Worm (Caenorhabditis elegans): ENCODE measurements around the gene C17B7.14.

C17B7.14 gene

ce11 chrV:3351266-3351665 is 30.9 kb upstream of the C17B7.14 start, which contains the start of gene str-63:
TSS of gene str-63 (plus strand) at chrV:3351566.
- TF ChIP-seq scrt-1 (GFP tag; IDR thresholded peaks at IDR 0.05), result no peak
- no peak for TF ChIP-seq ceh-13 (GFP tag; optimal IDR thresholded peaks at IDR 0.05)
- TF ChIP-seq F13C5.2 (tag; optimal IDR thresholded peaks at IDR 0.05), result no peak
- no peak for TF ChIP-seq tra-4 (tag; optimal IDR thresholded peaks at IDR 0.05)
- TF ChIP-seq hmbx-1 (tag; optimal IDR thresholded peaks at IDR 0.05), result no peak
- no peak for TF ChIP-seq tbx-37 (GFP tag; conservative IDR thresholded peaks at IDR 0.05)
- TF ChIP-seq ceh-36 (tag; optimal IDR thresholded peaks at IDR 0.05), result no peak
- no peak for TF ChIP-seq aly-1 (tag; optimal IDR thresholded peaks at IDR 0.05)
- TF ChIP-seq hnd-1 (tag; optimal IDR thresholded peaks at IDR 0.05), result no peak
- TF ChIP-seq ama-1 (optimal IDR thresholded peaks at IDR 0.05), result no peak
- TF ChIP-seq sea-1 (GFP tag; conservative IDR thresholded peaks at IDR 0.05), result no peak
- no peak for TF ChIP-seq hmg-4 (GFP tag; optimal IDR thresholded peaks at IDR 0.05)
- no peak for TF ChIP-seq tbx-11 (GFP tag; IDR thresholded peaks at IDR 0.05)

- TF ChIP-seq scrt-1 (GFP tag; IDR thresholded peaks at IDR 0.05) (no peak), sea-1 (GFP tag; conservative IDR thresholded peaks at IDR 0.05) (no peak), ama-1 (optimal IDR thresholded peaks at IDR 0.05) (no peak), aly-1 (tag; optimal IDR thresholded peaks at IDR 0.05) (no peak), ets-7 (tag; optimal IDR thresholded peaks at IDR 0.05) (no peak), ceh-13 (GFP tag; optimal IDR thresholded peaks at IDR 0.05) (no peak), ceh-36 (tag; optimal IDR thresholded peaks at IDR 0.05) (no peak), flt-1 (GFP tag; IDR thresholded peaks at IDR 0.05) (no peak), pes-1 (GFP tag; IDR thresholded peaks at IDR 0.05) (no peak), B0310.2 (tag; optimal IDR thresholded peaks at IDR 0.05) (no peak), tbx-37 (GFP tag; conservative IDR thresholded peaks at IDR 0.05) (no peak), F13C5.2 (tag; optimal IDR thresholded peaks at IDR 0.05) (no peak), hmg-4 (GFP tag; optimal IDR thresholded peaks at IDR 0.05) (no peak), tbx-11 (GFP tag; IDR thresholded peaks at IDR 0.05) (no peak), tra-4 (tag; optimal IDR thresholded peaks at IDR 0.05) (no peak), hnd-1 (tag; optimal IDR thresholded peaks at IDR 0.05) (no peak), hmbx-1 (tag; optimal IDR thresholded peaks at IDR 0.05) (no peak)
These were observed 29.5 kb upstream of the C17B7.14 start, which contains the start of gene C17B7.15 for ce11 chrV:3349877-3350276. TSS of gene C17B7.15 (plus strand) at chrV:3350177.

ce11 chrV:3347486-3347885 is 27.2 kb upstream of the C17B7.14 start:
- TF ChIP-seq hmg-4 (GFP tag; optimal IDR thresholded peaks at IDR 0.05), result no peak
- TF ChIP-seq F13C5.2 (tag; optimal IDR thresholded peaks at IDR 0.05), result no peak
- TF ChIP-seq tbx-37 (GFP tag; conservative IDR thresholded peaks at IDR 0.05), result no peak
- no peak for TF ChIP-seq B0310.2 (tag; optimal IDR thresholded peaks at IDR 0.05)
- no peak for TF ChIP-seq tra-4 (tag; optimal IDR thresholded peaks at IDR 0.05)
- no peak for TF ChIP-seq ama-1 (optimal IDR thresholded peaks at IDR 0.05)
- TF ChIP-seq scrt-1 (GFP tag; IDR thresholded peaks at IDR 0.05), result no peak
- no peak for TF ChIP-seq ets-7 (tag; optimal IDR thresholded peaks at IDR 0.05)
- TF ChIP-seq pes-1 (GFP tag; IDR thresholded peaks at IDR 0.05), result no peak
- no peak for TF ChIP-seq hmbx-1 (tag; optimal IDR thresholded peaks at IDR 0.05)
- no peak for TF ChIP-seq tbx-11 (GFP tag; IDR thresholded peaks at IDR 0.05)
- TF ChIP-seq aly-1 (tag; optimal IDR thresholded peaks at IDR 0.05), result no peak
- TF ChIP-seq flt-1 (GFP tag; IDR thresholded peaks at IDR 0.05), result no peak
- TF ChIP-seq sea-1 (GFP tag; conservative IDR thresholded peaks at IDR 0.05), result no peak
- no peak for TF ChIP-seq hnd-1 (tag; optimal IDR thresholded peaks at IDR 0.05)
- TF ChIP-seq ceh-13 (GFP tag; optimal IDR thresholded peaks at IDR 0.05), result no peak
- no peak for TF ChIP-seq ceh-36 (tag; optimal IDR thresholded peaks at IDR 0.05)

ce11 chrV:3346434-3347019 is 26.2 kb upstream of the C17B7.14 start, which contains the start of gene fbxa-65:
TSS of gene fbxa-65 (minus strand) at chrV:3346484.
- TF ChIP-seq ets-7 (tag; optimal IDR thresholded peaks at IDR 0.05) (no peak), hnd-1 (tag; optimal IDR thresholded peaks at IDR 0.05) (no peak), pes-1 (GFP tag; IDR thresholded peaks at IDR 0.05) (no peak), tbx-37 (GFP tag; conservative IDR thresholded peaks at IDR 0.05) (no peak), F13C5.2 (tag; optimal IDR thresholded peaks at IDR 0.05) (no peak), hmg-4 (GFP tag; optimal IDR thresholded peaks at IDR 0.05) (no peak), sea-1 (GFP tag; conservative IDR thresholded peaks at IDR 0.05) (no peak)

- TF ChIP-seq hmbx-1 (tag; optimal IDR thresholded peaks at IDR 0.05) (no peak), ceh-13 (GFP tag; optimal IDR thresholded peaks at IDR 0.05) (no peak), hnd-1 (tag; optimal IDR thresholded peaks at IDR 0.05) (no peak), F13C5.2 (tag; optimal IDR thresholded peaks at IDR 0.05) (no peak), hmg-4 (GFP tag; optimal IDR thresholded peaks at IDR 0.05) (no peak), flt-1 (GFP tag; IDR thresholded peaks at IDR 0.05) (no peak), tbx-11 (GFP tag; IDR thresholded peaks at IDR 0.05) (no peak), tra-4 (tag; optimal IDR thresholded peaks at IDR 0.05) (no peak), tbx-37 (GFP tag; conservative IDR thresholded peaks at IDR 0.05) (no peak), B0310.2 (tag; optimal IDR thresholded peaks at IDR 0.05) (no peak), ceh-36 (tag; optimal IDR thresholded peaks at IDR 0.05) (no peak), sea-1 (GFP tag; conservative IDR thresholded peaks at IDR 0.05) (no peak), pes-1 (GFP tag; IDR thresholded peaks at IDR 0.05) (no peak), aly-1 (tag; optimal IDR thresholded peaks at IDR 0.05) (no peak), scrt-1 (GFP tag; IDR thresholded peaks at IDR 0.05) (no peak)
These were observed 23.7 kb upstream of the C17B7.14 start for ce11 chrV:3344001-3344400.

ce11 chrV:3342504-3342903 is 22.2 kb upstream of the C17B7.14 start, which contains the start of gene C17B7.3:
TSS of gene C17B7.3 (plus strand) at chrV:3342804.
- TF ChIP-seq ceh-36 (tag; optimal IDR thresholded peaks at IDR 0.05) (no peak), ets-7 (tag; optimal IDR thresholded peaks at IDR 0.05) (no peak), F13C5.2 (tag; optimal IDR thresholded peaks at IDR 0.05) (no peak), scrt-1 (GFP tag; IDR thresholded peaks at IDR 0.05) (no peak), hnd-1 (tag; optimal IDR thresholded peaks at IDR 0.05) (no peak), pes-1 (GFP tag; IDR thresholded peaks at IDR 0.05) (no peak), B0310.2 (tag; optimal IDR thresholded peaks at IDR 0.05) (no peak), tra-4 (tag; optimal IDR thresholded peaks at IDR 0.05) (no peak), hmbx-1 (tag; optimal IDR thresholded peaks at IDR 0.05) (no peak), flt-1 (GFP tag; IDR thresholded peaks at IDR 0.05) (no peak), hmg-4 (GFP tag; optimal IDR thresholded peaks at IDR 0.05) (no peak), aly-1 (tag; optimal IDR thresholded peaks at IDR 0.05) (no peak), sea-1 (GFP tag; conservative IDR thresholded peaks at IDR 0.05) (no peak), ceh-13 (GFP tag; optimal IDR thresholded peaks at IDR 0.05) (no peak)

ce11 chrV:3341906-3342305 is 21.6 kb upstream of the C17B7.14 start, which contains the start of gene C17B7.10:
TSS of gene C17B7.10 (minus strand) at chrV:3342006.
- TF ChIP-seq tra-4 (tag; optimal IDR thresholded peaks at IDR 0.05), result no peak
- TF ChIP-seq ets-7 (tag; optimal IDR thresholded peaks at IDR 0.05), result no peak

All from whole organism, early embryonic.